Fruit fly (Drosophila melanogaster) whole organism: Measurements from ENCODE around the gene Ret.

Experiments
- CG8478 ChIP-seq: fragments of >200 bp; optimal IDR thresholded peaks from 2 replicates; lab custom pipeline; 2018; ENCODE audit warnings: inconsistent platforms
- Dll ChIP-seq: fragments of >200 bp; optimal IDR thresholded peaks from 2 replicates; lab custom pipeline; 2017
- EcR ChIP-seq, 2 experiments: fragments of >200 bp; optimal IDR thresholded peaks; 2 replicates each; lab custom pipeline; 2017; ENCODE audit warnings: missing biosample characterization in 2 of 2, missing genetic modification characterization in 2 of 2, missing genetic modification reagents in 2 of 2
- pan ChIP-seq: fragments of >200 bp; optimal IDR thresholded peaks from 2 replicates; lab custom pipeline; 2017
- psq ChIP-seq: fragments of >200 bp; optimal IDR thresholded peaks from 2 replicates; lab custom pipeline; 2017
- usp ChIP-seq: fragments of >200 bp; optimal IDR thresholded peaks from 2 replicates; lab custom pipeline; 2017; ENCODE audit warnings: missing biosample characterization, missing genetic modification characterization, mixed read lengths

The Ret gene

dm6 chr2L:21196511-21196910, 2.1 kb downstream of the Ret start:
- TF ChIP-seq CG8478 (lab: Kevin White, UChicago) (no peak), psq (no peak), EcR (GFP tag; optimal IDR thresholded peaks at IDR 0.05; lab: Kevin White, UChicago) (no peak), usp (GFP tag; lab: Kevin White, UChicago) (no peak), pan (no peak), Dll (lab: Kevin White, UChicago) (no peak)

dm6 chr2L:21195331-21195730, 3.2 kb downstream of the Ret start:
- no peak for TF ChIP-seq EcR (GFP tag; optimal IDR thresholded peaks at IDR 0.05; lab: Kevin White, UChicago)
- TF ChIP-seq pan: no peak
- TF ChIP-seq psq: no peak
- TF ChIP-seq Dll (lab: Kevin White, UChicago): no peak
- no peak for TF ChIP-seq usp (GFP tag; lab: Kevin White, UChicago)
- no peak for TF ChIP-seq CG8478 (lab: Kevin White, UChicago)

- TF ChIP-seq pan: no peak
- TF ChIP-seq EcR (GFP tag; optimal IDR thresholded peaks at IDR 0.05; lab: Kevin White, UChicago): no peak
- no peak for TF ChIP-seq Dll (lab: Kevin White, UChicago)
- TF ChIP-seq psq: no peak
- TF ChIP-seq CG8478 (lab: Kevin White, UChicago): no peak
- TF ChIP-seq usp (GFP tag; lab: Kevin White, UChicago): no peak
Measured at dm6 chr2L:21189273-21189781, 9.2 kb downstream of the Ret start.

dm6 chr2L:21187753-21188152, 10.8 kb downstream of the Ret start:
- TF ChIP-seq psq (no peak), usp (GFP tag; lab: Kevin White, UChicago) (no peak), CG8478 (lab: Kevin White, UChicago) (no peak)

dm6 chr2L:21179615-21180031, 18.9 kb downstream of the Ret start, which contains the start of the genes bur and Mcm10:
TSS of gene bur (minus strand) at chr2L:21179683.
TSS of gene Mcm10 (plus strand) at chr2L:21179933.
- TF ChIP-seq psq: no peak
- no peak for TF ChIP-seq EcR (GFP tag; optimal IDR thresholded peaks at IDR 0.05; lab: Kevin White, UChicago)
- no peak for TF ChIP-seq pan
- no peak for TF ChIP-seq Dll (lab: Kevin White, UChicago)
- TF ChIP-seq CG8478 (lab: Kevin White, UChicago): no peak
- no peak for TF ChIP-seq usp (GFP tag; lab: Kevin White, UChicago)

- TF ChIP-seq usp (GFP tag; lab: Kevin White, UChicago) (no peak), CG8478 (lab: Kevin White, UChicago) (no peak), pan (no peak), psq (no peak), Dll (lab: Kevin White, UChicago) (no peak), EcR (GFP tag; optimal IDR thresholded peaks at IDR 0.05; lab: Kevin White, UChicago) (no peak)
Measured at dm6 chr2L:21179217-21179520, 19.4 kb downstream of the Ret start.

dm6 chr2L:21178436-21179216, 19.9 kb downstream of the Ret start:
- no peak for TF ChIP-seq EcR (GFP tag; optimal IDR thresholded peaks at IDR 0.05; lab: Kevin White, UChicago)
- TF ChIP-seq psq: no peak
- TF ChIP-seq pan: no peak
- no peak for TF ChIP-seq Dll (lab: Kevin White, UChicago)
- TF ChIP-seq CG8478 (lab: Kevin White, UChicago): no peak
- TF ChIP-seq usp (GFP tag; lab: Kevin White, UChicago): no peak

dm6 chr2L:21172922-21173321, 25.6 kb downstream of the Ret start, which contains the start of gene CG31627:
TSS of gene CG31627 (plus strand) at chr2L:21173222.
- TF ChIP-seq psq (no peak), usp (GFP tag; lab: Kevin White, UChicago) (no peak), CG8478 (lab: Kevin White, UChicago) (no peak), EcR (GFP tag; optimal IDR thresholded peaks at IDR 0.05; lab: Kevin White, UChicago) (no peak), Dll (lab: Kevin White, UChicago) (no peak), pan (no peak)

dm6 chr2L:21169863-21170262, 28.7 kb downstream of the Ret start:
- TF ChIP-seq Dll (lab: Kevin White, UChicago) (no peak), CG8478 (lab: Kevin White, UChicago) (no peak), EcR (GFP tag; optimal IDR thresholded peaks at IDR 0.05; lab: Kevin White, UChicago) (no peak), psq (no peak), usp (GFP tag; lab: Kevin White, UChicago) (no peak), pan (no peak)

- TF ChIP-seq pan: no peak
Measured at dm6 chr2L:21169160-21169624, 29.4 kb downstream of the Ret start.

- TF ChIP-seq pan: peak; percentile 53
- no peak for TF ChIP-seq CG8478 (lab: Kevin White, UChicago)
Measured at dm6 chr2L:21168295-21169159, 30.0 kb downstream of the Ret start, which contains the start of the genes mAcon1, CG43345 and CG43346. TSS of gene mAcon1 (plus strand) at chr2L:21168570. TSS of gene CG43345 (minus strand) at chr2L:21168581. TSS of gene CG43346 (minus strand) at chr2L:21168581.

- TF ChIP-seq psq: no peak
- no peak for TF ChIP-seq pan
- TF ChIP-seq Dll (lab: Kevin White, UChicago): no peak
- TF ChIP-seq CG8478 (lab: Kevin White, UChicago): no peak
- no peak for TF ChIP-seq usp (GFP tag; lab: Kevin White, UChicago)
- no peak for TF ChIP-seq EcR (GFP tag; optimal IDR thresholded peaks at IDR 0.05; lab: Kevin White, UChicago)
Measured at dm6 chr2L:21166422-21166821, 32.1 kb downstream of the Ret start.
